Worm (Caenorhabditis elegans) whole organism, young adult: Measurements from ENCODE around the gene F09F7.6.

ENCODE experiments used
- B0336.3 ChIP-seq: fragments of 200-800 bp; sonication (Bioruptor generic); IDR thresholded peaks from 2 replicates; pipeline ENCODE4 v1.3.6; 2022; ENCODE audit warnings: missing genetic modification characterization, missing compliant biosample characterization
- C17E4.6 ChIP-seq: fragments of 200-800 bp; sonication (Bioruptor generic); IDR thresholded peaks from 2 replicates; pipeline ENCODE4 v1.3.6; 2022; ENCODE audit warnings: missing genetic modification reagents, missing genetic modification characterization, missing compliant biosample characterization
- D2030.7 ChIP-seq: fragments of 200-800 bp; sonication (Bioruptor generic); IDR thresholded peaks from 2 replicates; pipeline ENCODE4 v1.3.6; 2022; ENCODE audit warnings: missing genetic modification reagents, missing genetic modification characterization, missing compliant biosample characterization
- F33H1.4 ChIP-seq: fragments of 200-800 bp; sonication (Bioruptor generic); IDR thresholded peaks from 2 replicates; pipeline ENCODE4 v1.3.6; 2022; ENCODE audit warnings: missing genetic modification reagents, missing genetic modification characterization, missing compliant biosample characterization
- F57A8.1 ChIP-seq: fragments of 200-800 bp; sonication (Bioruptor generic); optimal IDR thresholded peaks from 2 replicates; lab custom pipeline; 2018; ENCODE audit warnings: mild to moderate bottlenecking, missing genetic modification characterization, moderate library complexity, missing compliant biosample characterization
- K11D2.4 ChIP-seq: fragments of 200-800 bp; sonication (Bioruptor generic); IDR thresholded peaks from 2 replicates; pipeline ENCODE4 v1.3.6; 2022; ENCODE audit warnings: missing genetic modification reagents, missing genetic modification characterization, missing compliant biosample characterization
- T07F8.4 ChIP-seq: sonication (generic microtip); optimal IDR thresholded peaks from 2 replicates; lab custom pipeline; 2016; ENCODE audit warnings: mild to moderate bottlenecking, missing genetic modification characterization, moderate library complexity, missing compliant biosample characterization
- Y95B8A.8 ChIP-seq: fragments of 200-800 bp; sonication (Bioruptor generic); IDR thresholded peaks from 2 replicates; pipeline ENCODE4 v1.3.6; 2022; ENCODE audit warnings: missing genetic modification reagents, missing genetic modification characterization, missing compliant biosample characterization
- ama-1 ChIP-seq, 3 experiments: fragments of 150-350 bp in 1 of 3; sonication (generic microtip) in 2 of 3; optimal IDR thresholded peaks; 2 replicates each; lab custom pipeline; 2014 to 2018; ENCODE audit warnings: missing biosample characterization in 2 of 3, missing genetic modification characterization in 2 of 3, missing genetic modification reagents in 2 of 3
- athp-1 ChIP-seq: sonication (generic microtip); optimal IDR thresholded peaks from 2 replicates; lab custom pipeline; 2017; ENCODE audit warnings: mild to moderate bottlenecking, missing genetic modification characterization, missing compliant biosample characterization
- bed-1 ChIP-seq: fragments of 200-800 bp; sonication (Bioruptor generic); IDR thresholded peaks from 2 replicates; pipeline ENCODE4 v1.3.6; 2022; ENCODE audit warnings: missing genetic modification reagents, missing genetic modification characterization, missing compliant biosample characterization
- bed-2 ChIP-seq: fragments of 200-800 bp; sonication (Bioruptor generic); IDR thresholded peaks from 2 replicates; pipeline ENCODE4 v1.3.6; 2022; ENCODE audit warnings: missing genetic modification reagents, missing genetic modification characterization, missing compliant biosample characterization
- cebp-1 ChIP-seq, 2 experiments: fragments of 200-800 bp in 1 of 2; sonication (Bioruptor generic) in 1 of 2; sonication (generic microtip) in 1 of 2; IDR thresholded peaks in 1 of 2; optimal IDR thresholded peaks in 1 of 2; 2 replicates each; pipeline versions ENCODE4 v1.3.6 to Lab custom; 2017 to 2022; ENCODE audit warnings: missing compliant biosample characterization in 2 of 2, missing genetic modification characterization in 2 of 2, mild to moderate bottlenecking in 1 of 2, missing genetic modification reagents in 1 of 2, moderate library complexity in 1 of 2
- ceh-100 ChIP-seq: fragments of 200-800 bp; sonication (Bioruptor generic); IDR thresholded peaks from 2 replicates; pipeline ENCODE4 v1.3.6; 2022; ENCODE audit warnings: missing genetic modification reagents, missing genetic modification characterization, missing compliant biosample characterization
- ceh-79 ChIP-seq: sonication (generic microtip); optimal IDR thresholded peaks from 2 replicates; lab custom pipeline; 2017; ENCODE audit warnings: mild to moderate bottlenecking, missing genetic modification characterization, missing compliant biosample characterization
- ceh-91 ChIP-seq: fragments of 200-800 bp; sonication (Bioruptor generic); IDR thresholded peaks from 2 replicates; pipeline ENCODE4 v1.3.6; 2022; ENCODE audit warnings: missing genetic modification reagents, missing genetic modification characterization, missing compliant biosample characterization
- die-1 ChIP-seq: sonication (generic microtip); optimal IDR thresholded peaks from 2 replicates; lab custom pipeline; 2016; ENCODE audit warnings: missing genotype, mild to moderate bottlenecking, missing genetic modification characterization, missing compliant biosample characterization
- egl-18 ChIP-seq: fragments of 200-800 bp; sonication (Bioruptor generic); IDR thresholded peaks from 2 replicates; pipeline ENCODE4 v1.3.6; 2022; ENCODE audit warnings: missing genetic modification reagents, missing genetic modification characterization, missing compliant biosample characterization
- egrh-3 ChIP-seq: fragments of 200-800 bp; sonication (Bioruptor generic); IDR thresholded peaks from 2 replicates; pipeline ENCODE4 v1.3.6; 2022; ENCODE audit warnings: missing genetic modification reagents, missing genetic modification characterization, missing compliant biosample characterization
- ekl-4 ChIP-seq: fragments of 200-800 bp; sonication (Bioruptor generic); IDR thresholded peaks from 2 replicates; pipeline ENCODE4 v1.3.6; 2022; ENCODE audit warnings: missing genetic modification reagents, missing genetic modification characterization, missing compliant biosample characterization
- hmg-1.2 ChIP-seq: fragments of 200-800 bp; sonication (Bioruptor generic); IDR thresholded peaks from 2 replicates; pipeline ENCODE4 v1.3.6; 2022; ENCODE audit warnings: missing genetic modification reagents, missing genetic modification characterization, missing compliant biosample characterization
- let-607 ChIP-seq, 2 experiments: fragments of 200-800 bp in 1 of 2; sonication (Bioruptor generic) in 1 of 2; sonication (generic microtip) in 1 of 2; optimal IDR thresholded peaks; 2 replicates each; lab custom pipeline; 2016 to 2018; ENCODE audit warnings: mild to moderate bottlenecking in 2 of 2, missing compliant biosample characterization in 2 of 2, missing genetic modification characterization in 2 of 2, moderate library complexity in 2 of 2, missing genotype in 1 of 2
- lin-26 ChIP-seq: fragments of 200-800 bp; sonication (Bioruptor generic); IDR thresholded peaks from 2 replicates; pipeline ENCODE4 v1.3.6; 2022; ENCODE audit warnings: missing genetic modification reagents, missing genetic modification characterization, missing compliant biosample characterization
- lin-40 ChIP-seq: sonication (generic microtip); optimal IDR thresholded peaks from 2 replicates; lab custom pipeline; 2016; ENCODE audit warnings: missing genetic modification characterization, mild to moderate bottlenecking, missing compliant biosample characterization, missing genotype, missing genetic modification reagents
- lin-54 ChIP-seq: fragments of 200-800 bp; sonication (Bioruptor generic); optimal IDR thresholded peaks from 2 replicates; lab custom pipeline; 2018; ENCODE audit warnings: mild to moderate bottlenecking, missing genetic modification characterization, missing compliant biosample characterization
- lir-1 ChIP-seq: fragments of 200-800 bp; sonication (Bioruptor generic); conservative IDR thresholded peaks from 2 replicates; pipeline ENCODE4 v1.3.6; 2022; ENCODE audit warnings: missing genetic modification reagents, missing genetic modification characterization, missing compliant biosample characterization
- lsy-27 ChIP-seq: sonication (generic microtip); optimal IDR thresholded peaks from 2 replicates; lab custom pipeline; 2017; ENCODE audit warnings: missing genetic modification characterization, mild to moderate bottlenecking, missing compliant biosample characterization, antibody characterized with exemption, missing genotype, borderline replicate concordance; ENCODE audit not compliant: insufficient read depth
- madf-10 ChIP-seq: sonication (generic microtip); optimal IDR thresholded peaks from 2 replicates; lab custom pipeline; 2016; ENCODE audit warnings: mild to moderate bottlenecking, missing genetic modification characterization, missing compliant biosample characterization
- madf-6 ChIP-seq: fragments of 200-800 bp; sonication (Bioruptor generic); IDR thresholded peaks from 2 replicates; pipeline ENCODE4 v1.3.6; 2022; ENCODE audit warnings: missing genetic modification reagents, missing genetic modification characterization, missing compliant biosample characterization
- mcd-1 ChIP-seq: fragments of 200-800 bp; sonication (Bioruptor generic); IDR thresholded peaks from 2 replicates; pipeline ENCODE4 v1.3.6; 2022; ENCODE audit warnings: missing genetic modification reagents, missing genetic modification characterization, missing compliant biosample characterization
- nfya-1 ChIP-seq: sonication (generic microtip); optimal IDR thresholded peaks from 2 replicates; lab custom pipeline; 2017; ENCODE audit warnings: antibody characterized with exemption, missing compliant biosample characterization, missing genetic modification characterization, borderline replicate concordance; ENCODE audit not compliant: insufficient read depth
- nfya-2 ChIP-seq: fragments of 200-800 bp; sonication (Bioruptor generic); IDR thresholded peaks from 2 replicates; pipeline ENCODE4 v1.3.6; 2022; ENCODE audit warnings: missing genetic modification reagents, missing genetic modification characterization, missing compliant biosample characterization
- nhr-179 ChIP-seq: sonication (generic microtip); optimal IDR thresholded peaks from 2 replicates; lab custom pipeline; 2016; ENCODE audit warnings: mild to moderate bottlenecking, missing genetic modification characterization, missing compliant biosample characterization
- nhr-80 ChIP-seq: sonication (generic microtip); optimal IDR thresholded peaks from 2 replicates; lab custom pipeline; 2016; ENCODE audit warnings: missing genetic modification characterization, missing compliant biosample characterization
- sdz-38 ChIP-seq: sonication (generic microtip); optimal IDR thresholded peaks from 2 replicates; lab custom pipeline; 2016; ENCODE audit warnings: missing genotype, missing genetic modification characterization, missing compliant biosample characterization
- snpc-4 ChIP-seq, 5 experiments: fragments of 150-350 bp in 1 of 5; sonication (generic microtip) in 4 of 5; optimal IDR thresholded peaks; 2 replicates each; lab custom pipeline; 2014 to 2018; ENCODE audit warnings: missing genetic modification characterization in 5 of 5, missing biosample characterization in 3 of 5, antibody characterized with exemption in 2 of 5, mild to moderate bottlenecking in 2 of 5, missing compliant biosample characterization in 2 of 5, missing genotype in 2 of 5, moderate library complexity in 2 of 5, missing genetic modification reagents in 1 of 5
- somi-1 ChIP-seq: fragments of 200-800 bp; sonication (Bioruptor generic); optimal IDR thresholded peaks from 2 replicates; lab custom pipeline; 2018; ENCODE audit warnings: mild to moderate bottlenecking, missing genetic modification characterization, missing compliant biosample characterization
- tbp1 ChIP-seq: fragments of 200-800 bp; sonication (Bioruptor generic); optimal IDR thresholded peaks from 2 replicates; lab custom pipeline; 2018; ENCODE audit warnings: mild to moderate bottlenecking, missing genetic modification characterization, missing compliant biosample characterization
- unc-62 ChIP-seq: fragments of 150-350 bp; optimal IDR thresholded peaks from 2 replicates; lab custom pipeline; 2014; ENCODE audit warnings: missing biosample characterization, missing genetic modification reagents, missing genetic modification characterization
- zfh-2 ChIP-seq: fragments of 200-800 bp; sonication (Bioruptor generic); conservative IDR thresholded peaks from 2 replicates; pipeline ENCODE4 v1.3.6; 2022; ENCODE audit warnings: missing genetic modification reagents, missing genetic modification characterization, missing compliant biosample characterization
- ztf-25 ChIP-seq: fragments of 200-800 bp; sonication (Bioruptor generic); IDR thresholded peaks from 2 replicates; pipeline ENCODE4 v1.3.6; 2022; ENCODE audit warnings: missing genetic modification reagents, missing genetic modification characterization, missing compliant biosample characterization
- ztf-26 ChIP-seq: sonication (generic microtip); optimal IDR thresholded peaks from 2 replicates; lab custom pipeline; 2017; ENCODE audit warnings: missing genetic modification characterization, missing compliant biosample characterization

Gene F09F7.6

DNA sequence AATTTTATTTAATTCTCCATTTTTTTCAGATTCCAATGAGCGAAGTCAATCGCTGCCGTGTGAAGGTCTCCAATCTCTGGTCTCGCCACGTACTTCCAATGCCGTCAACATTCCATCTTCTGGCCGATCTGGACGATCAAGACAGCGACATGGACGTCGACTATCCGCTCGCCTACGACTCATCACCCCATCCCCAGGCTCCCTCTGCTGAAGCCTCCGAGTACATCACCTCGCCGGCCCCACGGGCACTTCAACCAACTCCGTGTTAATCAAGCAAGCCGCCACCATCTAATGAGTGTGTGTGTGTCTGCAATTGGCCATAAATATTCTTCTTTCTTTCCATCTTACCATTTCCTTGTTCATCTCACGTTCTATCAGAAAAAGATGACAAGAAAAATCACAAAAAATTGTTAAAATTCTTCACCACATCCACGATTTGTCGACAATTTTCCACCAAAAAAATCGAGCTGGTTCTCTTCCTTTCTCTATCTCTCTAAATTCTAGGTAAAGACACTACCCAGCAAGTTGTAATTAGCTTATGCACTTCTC lies 46.4 kb downstream of the F09F7.6 start:
- TF ChIP-seq zfh-2 (GFP tag; lab: Robert Waterston, UW) (peak; percentile 69), let-607 (tag; optimal IDR thresholded peaks at IDR 0.05; lab: Kevin White, UChicago) (no peak), mcd-1 (GFP tag; lab: Robert Waterston, UW) (0 out of 2 replicates have a peak, but pooled peaks have one; percentile 6), hmg-1.2 (GFP tag; lab: Robert Waterston, UW) (0 out of 2 replicates have a peak, but pooled peaks have one; percentile 6), ceh-100 (GFP tag; lab: Robert Waterston, UW) (peak; percentile 26; the same call in 1 of the 2 replicates)

DNA sequence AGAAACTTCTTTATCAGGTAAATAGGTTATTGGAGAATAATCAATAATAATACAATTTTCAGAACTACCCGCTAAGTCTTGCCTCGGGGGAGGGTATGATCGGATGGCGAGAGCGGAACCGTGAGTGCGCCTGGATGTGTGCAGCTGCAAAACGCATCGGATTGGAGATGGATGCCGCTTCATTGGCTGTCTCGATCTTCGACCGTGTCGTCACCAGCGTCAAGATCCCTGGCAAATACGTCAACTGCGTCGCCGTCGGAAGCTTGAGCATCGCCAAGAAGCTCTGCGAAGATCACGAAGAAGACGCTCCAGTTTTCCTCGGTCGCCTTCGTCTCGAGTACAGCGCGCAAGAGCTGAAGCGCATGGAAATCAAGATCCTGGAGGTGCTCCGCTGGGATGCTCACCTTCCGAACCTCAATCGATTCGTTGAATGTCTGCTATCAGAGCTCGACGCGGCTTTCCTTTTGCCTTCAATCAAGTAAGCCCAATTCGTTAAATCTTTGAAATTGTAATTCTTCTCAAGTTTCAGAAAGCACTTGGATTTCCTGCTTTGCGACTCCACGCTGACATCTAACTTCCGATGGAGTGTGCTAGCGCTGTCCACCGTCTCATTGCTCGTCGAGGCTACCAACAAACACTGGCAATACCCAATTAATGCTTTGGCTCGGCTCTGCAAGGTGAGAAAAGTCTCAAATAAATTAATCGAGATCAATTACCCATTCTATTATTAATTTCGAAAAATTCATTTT lies 47.0 kb downstream of the F09F7.6 start:
- TF ChIP-seq egl-18 (GFP tag; lab: Robert Waterston, UW) (no peak), madf-10 (tag; lab: Kevin White, UChicago) (no peak), nfya-2 (GFP tag; lab: Robert Waterston, UW) (0 out of 2 replicates have a peak, but pooled peaks have one; percentile 56), snpc-4 (GFP tag; optimal IDR thresholded peaks at IDR 0.05; lab: Kevin White, UChicago) (no peak), snpc-4 (tag; optimal IDR thresholded peaks at IDR 0.05; lab: Kevin White, UChicago) (no peak), lir-1 (GFP tag; lab: Robert Waterston, UW) (no peak), sdz-38 (tag; lab: Kevin White, UChicago) (no peak), lin-54 (no peak), nfya-1 (no peak), ztf-26 (tag; lab: Kevin White, UChicago) (no peak), Y95B8A.8 (no peak), lin-26 (peak; percentile 37; the same call in 1 of the 2 replicates), egrh-3 (peak; percentile 72), madf-6 (GFP tag; lab: Robert Waterston, UW) (no peak), T07F8.4 (tag; lab: Kevin White, UChicago) (no peak), hmg-1.2 (GFP tag; lab: Robert Waterston, UW) (no peak), mcd-1 (GFP tag; lab: Robert Waterston, UW) (0 out of 2 replicates have a peak, but pooled peaks have one; percentile 21), C17E4.6 (GFP tag; lab: Robert Waterston, UW) (no peak), nhr-179 (tag; lab: Kevin White, UChicago) (no peak), bed-1 (no peak), ama-1 (optimal IDR thresholded peaks at IDR 0.05; lab: Kevin White, UChicago) (no peak), ama-1 (GFP tag; optimal IDR thresholded peaks at IDR 0.05; lab: Kevin White, UChicago) (no peak), B0336.3 (GFP tag; lab: Robert Waterston, UW) (no peak), ekl-4 (GFP tag; lab: Robert Waterston, UW) (0 out of 2 replicates have a peak, but pooled peaks have one; percentile 14), ceh-91 (GFP tag; lab: Robert Waterston, UW) (no peak), zfh-2 (GFP tag; lab: Robert Waterston, UW) (peak; percentile 88), unc-62 (GFP tag; lab: Kevin White, UChicago) (no peak), F33H1.4 (GFP tag; lab: Robert Waterston, UW) (no peak)

DNA sequence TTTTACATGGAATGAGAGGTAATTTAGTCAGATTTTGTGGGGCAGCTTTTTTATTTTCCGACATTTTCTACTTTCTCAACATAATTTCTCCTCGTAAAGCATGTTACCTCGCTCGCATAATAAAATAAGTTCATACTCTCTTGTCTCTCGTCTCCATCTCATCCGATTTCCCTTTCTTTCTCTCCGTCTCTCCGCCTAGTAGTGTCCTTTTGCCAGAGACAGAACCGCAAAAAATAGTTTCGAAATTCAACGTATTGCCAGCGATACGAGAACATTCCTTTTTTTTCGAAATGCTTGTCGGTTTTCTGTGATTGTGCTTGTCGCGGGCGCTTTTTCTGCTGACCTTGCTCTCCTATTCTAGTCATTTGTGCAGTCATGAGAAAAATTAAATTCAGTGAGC lies 47.8 kb downstream of the F09F7.6 start:
- TF ChIP-seq ceh-79 (no peak), lir-1 (GFP tag; lab: Robert Waterston, UW) (no peak), K11D2.4 (GFP tag; lab: Robert Waterston, UW) (no peak), F57A8.1 (no peak), bed-2 (GFP tag; lab: Robert Waterston, UW) (no peak), somi-1 (no peak), lin-40 (tag; lab: Kevin White, UChicago) (peak; percentile 23), unc-62 (GFP tag; lab: Kevin White, UChicago) (peak; percentile 15), lsy-27 (tag; lab: Kevin White, UChicago) (no peak), cebp-1 (GFP tag; IDR thresholded peaks at IDR 0.05; lab: Robert Waterston, UW) (no peak), cebp-1 (tag; optimal IDR thresholded peaks at IDR 0.05; lab: Kevin White, UChicago) (peak; percentile 80), tbp1 (peak; percentile 12), athp-1 (no peak), D2030.7 (GFP tag; lab: Robert Waterston, UW) (no peak), die-1 (tag; lab: Kevin White, UChicago) (no peak), nhr-80 (peak; percentile 32), ztf-25 (GFP tag; lab: Robert Waterston, UW) (no peak)
